Worm (Caenorhabditis elegans): ENCODE measurements around the gene Y62E10A.24.

Y62E10A.24 gene

DNA sequence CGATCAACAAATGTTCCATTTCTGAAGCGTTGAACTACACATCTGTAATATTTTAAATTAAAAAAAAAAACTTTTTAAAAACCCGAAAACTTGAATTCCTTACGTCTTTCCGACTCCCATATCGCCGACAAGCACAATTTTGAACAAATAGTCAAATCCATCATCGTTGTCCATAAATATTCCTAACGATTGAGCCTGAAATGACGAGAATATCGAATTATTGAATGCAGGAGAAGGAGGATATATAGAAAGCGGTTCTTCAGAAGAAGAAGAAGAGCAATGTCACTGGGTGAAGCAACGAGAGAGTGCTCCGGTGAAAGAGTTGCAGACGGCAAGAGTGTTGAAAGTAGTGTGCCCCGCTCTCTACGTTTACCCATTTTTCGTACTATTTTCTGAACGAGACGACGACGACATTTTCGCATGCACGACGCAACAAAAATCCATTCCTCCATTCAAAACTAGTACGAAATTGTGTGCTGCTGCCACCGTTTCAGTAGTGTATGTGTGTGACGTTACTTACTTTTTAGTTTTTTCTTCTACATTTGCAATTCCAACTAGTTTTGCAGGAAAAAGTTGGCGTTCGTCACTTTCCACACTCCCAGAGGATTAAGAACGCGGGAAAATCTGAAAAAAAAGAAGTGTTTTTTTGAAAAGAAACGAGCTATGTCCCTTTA lies 13.4 kb downstream of the Y62E10A.24 start, which contains the start of gene rab-19:
Gene rab-19 (minus strand): TSS at position 624 of the 674 bp plus-strand sequence.
- TF ChIP-seq hmg-1.2 (GFP tag; IDR thresholded peaks at IDR 0.05) (peak; percentile 90), hsf-1 (GFP tag; IDR thresholded peaks at IDR 0.05) (no peak)

DNA sequence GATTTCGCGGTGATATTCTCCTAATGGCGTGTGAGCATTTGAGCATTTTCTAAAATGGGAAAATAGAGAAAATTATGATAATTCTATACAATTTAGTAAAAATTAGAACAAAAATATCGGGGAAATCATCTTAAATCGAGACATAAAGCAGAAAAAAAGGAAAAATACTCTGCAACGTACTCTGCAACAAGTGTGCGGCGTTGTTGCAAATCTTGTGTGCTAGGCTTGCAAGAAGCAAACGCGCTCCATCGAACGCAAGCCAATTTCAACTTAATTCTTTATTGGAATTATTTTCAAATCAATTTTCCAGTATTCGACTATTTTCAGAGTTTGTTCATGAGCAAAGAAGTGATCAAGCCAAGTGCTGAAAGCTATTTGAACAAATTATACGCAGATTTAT lies 15.5 kb downstream of the Y62E10A.24 start, which contains the start of the genes Y62E10A.20, Y62E10A.23 and mdt-9:
Gene Y62E10A.20 (minus strand): TSS at position 49 of the 400 bp plus-strand sequence.
Gene Y62E10A.23 (plus strand): TSS at position 282 of the 400 bp plus-strand sequence.
Gene mdt-9 (plus strand): TSS at position 338 of the 400 bp plus-strand sequence.
- no peak for TF ChIP-seq lag-1 (GFP tag; IDR thresholded peaks at IDR 0.05)
- no peak for TF ChIP-seq K12H6.12 (tag; optimal IDR thresholded peaks at IDR 0.05)
- no peak for TF ChIP-seq mel-28 (tag; optimal IDR thresholded peaks at IDR 0.05; ENCODE audit: borderline replicate concordance)
- no peak for TF ChIP-seq bed-2 (GFP tag; IDR thresholded peaks at IDR 0.05)
- TF ChIP-seq Y67H2A.10 (GFP tag; conservative IDR thresholded peaks at IDR 0.05): no peak
- TF ChIP-seq pbrm-1 (GFP tag; IDR thresholded peaks at IDR 0.05): no peak
- TF ChIP-seq sdz-38 (tag; optimal IDR thresholded peaks at IDR 0.05): no peak
- TF ChIP-seq F22D6.2 (tag; optimal IDR thresholded peaks at IDR 0.05): no peak
- TF ChIP-seq sptf-2 (GFP tag; optimal IDR thresholded peaks at IDR 0.05): no peak
- TF ChIP-seq snpc-4 (GFP tag; optimal IDR thresholded peaks at IDR 0.05): no peak
- TF ChIP-seq snpc-4 (tag; optimal IDR thresholded peaks at IDR 0.05): peak; percentile 5 to 81 (median 66)
- TF ChIP-seq die-1 (tag; optimal IDR thresholded peaks at IDR 0.05): no peak
- TF ChIP-seq mcd-1 (GFP tag; IDR thresholded peaks at IDR 0.05): peak; percentile 91
- peak; percentile 42 for TF ChIP-seq tbp1 (GFP tag; optimal IDR thresholded peaks at IDR 0.05)
- TF ChIP-seq lin-40 (tag; optimal IDR thresholded peaks at IDR 0.05): peak; percentile 47
- peak; percentile 49 for TF ChIP-seq dpl-1 (GFP tag; optimal IDR thresholded peaks at IDR 0.05)
- no peak for TF ChIP-seq hlh-12 (tag; optimal IDR thresholded peaks at IDR 0.05)
- peak; percentile 46; the same call in 1 of the 2 replicates for TF ChIP-seq attf-6 (GFP tag; IDR thresholded peaks at IDR 0.05)
- TF ChIP-seq C17E4.6 (GFP tag; IDR thresholded peaks at IDR 0.05): no peak
- no peak for TF ChIP-seq B0035.1 (tag; optimal IDR thresholded peaks at IDR 0.05)
- TF ChIP-seq rpc-1 (optimal IDR thresholded peaks at IDR 0.05): peak; percentile 39
- TF ChIP-seq rpc-1 (tag; optimal IDR thresholded peaks at IDR 0.05): no peak
- TF ChIP-seq dox-1 (GFP tag; IDR thresholded peaks at IDR 0.05): peak; percentile 59
- peak; percentile 63 for TF ChIP-seq ceh-100 (GFP tag; IDR thresholded peaks at IDR 0.05)
- TF ChIP-seq snpc-3.4 (tag; optimal IDR thresholded peaks at IDR 0.05): peak; percentile 3
- TF ChIP-seq snpc-1.1 (tag; optimal IDR thresholded peaks at IDR 0.05; ENCODE audit: insufficient read depth): peak; percentile 61
- TF ChIP-seq mes-4 (tag; optimal IDR thresholded peaks at IDR 0.05): no peak
- TF ChIP-seq D2030.7 (GFP tag; IDR thresholded peaks at IDR 0.05): peak; percentile 40
- TF ChIP-seq lin-54 (GFP tag; optimal IDR thresholded peaks at IDR 0.05): peak; percentile 29
- no peak for TF ChIP-seq K11D2.4 (GFP tag; IDR thresholded peaks at IDR 0.05)
- TF ChIP-seq unc-130 (GFP tag; optimal IDR thresholded peaks at IDR 0.05): peak; percentile 50
- peak; percentile 25 for TF ChIP-seq ceh-27 (GFP tag; optimal IDR thresholded peaks at IDR 0.05)
- TF ChIP-seq Y53F4B.3 (GFP tag; IDR thresholded peaks at IDR 0.05): no peak
- TF ChIP-seq ztf-3 (GFP tag; optimal IDR thresholded peaks at IDR 0.05): no peak
- TF ChIP-seq egrh-3 (GFP tag; IDR thresholded peaks at IDR 0.05): no peak
- TF ChIP-seq let-526 (GFP tag; IDR thresholded peaks at IDR 0.05): no peak
- TF ChIP-seq ztf-25 (GFP tag; IDR thresholded peaks at IDR 0.05): no peak
- peak; percentile 41 for TF ChIP-seq lsl-1 (GFP tag; optimal IDR thresholded peaks at IDR 0.05)
- TF ChIP-seq cebp-1 (GFP tag; IDR thresholded peaks at IDR 0.05): no peak
- peak; percentile 45 for TF ChIP-seq cebp-1 (tag; optimal IDR thresholded peaks at IDR 0.05)
- no peak for TF ChIP-seq ets-4 (GFP tag; optimal IDR thresholded peaks at IDR 0.05)
- no peak for TF ChIP-seq sea-2 (GFP tag; IDR thresholded peaks at IDR 0.05)
- no peak for TF ChIP-seq T26A5.8 (tag; optimal IDR thresholded peaks at IDR 0.05)
- TF ChIP-seq B0336.3 (GFP tag; IDR thresholded peaks at IDR 0.05): no peak
- no peak for TF ChIP-seq B0019.2 (GFP tag; conservative IDR thresholded peaks at IDR 0.05)

Data from whole organism, young adult.